Worm (Caenorhabditis elegans) whole organism, L1 larva: ENCODE measurements around the gene F11G11.14.

Experiments
- C04F5.9 ChIP-seq: sonication (generic microtip); optimal IDR thresholded peaks from 2 replicates; lab custom pipeline; 2016; ENCODE audit warnings: missing genetic modification characterization, missing compliant biosample characterization
- C16A3.4 ChIP-seq: fragments of 150-350 bp; optimal IDR thresholded peaks from 2 replicates; lab custom pipeline; 2014; ENCODE audit warnings: missing biosample characterization, missing genetic modification characterization
- alr-1 ChIP-seq: fragments of 200-800 bp; sonication (Bioruptor generic); optimal IDR thresholded peaks from 2 replicates; lab custom pipeline; 2018; ENCODE audit warnings: borderline replicate concordance, mild to moderate bottlenecking, missing genetic modification characterization, missing compliant biosample characterization
- ceh-8 ChIP-seq: fragments of 200-800 bp; sonication (Bioruptor generic); optimal IDR thresholded peaks from 2 replicates; lab custom pipeline; 2018; ENCODE audit warnings: mild to moderate bottlenecking, missing genetic modification characterization, moderate library complexity, missing compliant biosample characterization
- dpl-1 ChIP-seq, 3 experiments: fragments of 150-350 bp in 2 of 3; sonication (generic microtip) in 1 of 3; optimal IDR thresholded peaks; 2 replicates each; lab custom pipeline; 2014 to 2017; ENCODE audit warnings: missing biosample characterization in 3 of 3, missing genetic modification characterization in 3 of 3, missing genetic modification reagents in 3 of 3
- efl-1 ChIP-seq, 4 experiments: fragments of 150-350 bp; optimal IDR thresholded peaks in 3 of 4; peaks in 1 of 4; 1 replicate in 1 of 4; 2 replicates in 3 of 4; lab custom pipeline; 2014; ENCODE audit warnings: missing biosample characterization in 2 of 4, missing genetic modification characterization in 2 of 4, missing genetic modification reagents in 2 of 4
- efl-3 ChIP-seq: fragments of 200-800 bp; sonication (Bioruptor generic); optimal IDR thresholded peaks from 2 replicates; lab custom pipeline; 2018; ENCODE audit warnings: mild to moderate bottlenecking, missing genetic modification characterization, missing compliant biosample characterization
- egl-13 ChIP-seq: sonication (generic microtip); optimal IDR thresholded peaks from 2 replicates; lab custom pipeline; 2016; ENCODE audit warnings: missing genotype, missing genetic modification reagents, missing genetic modification characterization, missing compliant biosample characterization
- elt-2 ChIP-seq: sonication (generic microtip); optimal IDR thresholded peaks from 2 replicates; lab custom pipeline; 2016; ENCODE audit warnings: missing genetic modification characterization, mild to moderate bottlenecking, inconsistent platforms, missing compliant biosample characterization, missing genetic modification reagents
- elt-3 ChIP-seq, 6 experiments: fragments of 150-350 bp in 1 of 6; sonication (generic microtip); optimal IDR thresholded peaks; 2 replicates each; lab custom pipeline; 2017 to 2018; ENCODE audit warnings: missing biosample characterization in 6 of 6, missing genetic modification characterization in 6 of 6, inconsistent platforms in 1 of 6
- ets-5 ChIP-seq: fragments of 200-800 bp; sonication (Bioruptor generic); IDR thresholded peaks from 2 replicates; pipeline ENCODE4 v1.3.6; 2022; ENCODE audit warnings: missing genetic modification characterization, missing compliant biosample characterization
- fkh-10 ChIP-seq: sonication (generic microtip); optimal IDR thresholded peaks from 2 replicates; lab custom pipeline; 2017; ENCODE audit warnings: missing biosample characterization, missing genetic modification reagents, missing genetic modification characterization
- fos-1 ChIP-seq: fragments of 150-350 bp; optimal IDR thresholded peaks from 2 replicates; lab custom pipeline; 2014; ENCODE audit warnings: missing biosample characterization, missing genetic modification characterization
- isw-1 ChIP-seq: fragments of 200-800 bp; sonication (Bioruptor generic); IDR thresholded peaks from 2 replicates; pipeline ENCODE4 v1.3.6; 2022; ENCODE audit warnings: missing genetic modification characterization, missing compliant biosample characterization
- jun-1 ChIP-seq: fragments of 150-350 bp; optimal IDR thresholded peaks from 2 replicates; lab custom pipeline; 2014; ENCODE audit warnings: missing biosample characterization, missing genetic modification reagents, missing genetic modification characterization
- lin-14 ChIP-seq: fragments of 200-800 bp; sonication (Bioruptor generic); optimal IDR thresholded peaks from 2 replicates; lab custom pipeline; 2018; ENCODE audit warnings: mild to moderate bottlenecking, missing genetic modification characterization, moderate library complexity, missing compliant biosample characterization
- lin-35 ChIP-seq, 2 experiments: fragments of 150-350 bp; optimal IDR thresholded peaks; 2 replicates each; lab custom pipeline; 2014; ENCODE audit warnings: missing biosample characterization in 2 of 2, missing genetic modification characterization in 2 of 2, missing genetic modification reagents in 2 of 2
- lsy-2 ChIP-seq, 2 experiments: fragments of 150-350 bp; optimal IDR thresholded peaks; 2 replicates each; lab custom pipeline; 2014; ENCODE audit warnings: missing biosample characterization in 2 of 2, missing genetic modification characterization in 2 of 2
- mdl-1 ChIP-seq, 2 experiments: fragments of 150-350 bp; optimal IDR thresholded peaks; 2 replicates each; lab custom pipeline; 2014 to 2017; ENCODE audit warnings: missing biosample characterization in 2 of 2, missing genetic modification characterization in 2 of 2, inconsistent platforms in 1 of 2
- mep-1 ChIP-seq: fragments of 150-350 bp; optimal IDR thresholded peaks from 2 replicates; lab custom pipeline; 2014; ENCODE audit warnings: missing biosample characterization, missing genetic modification characterization
- nhr-19 ChIP-seq: fragments of 200-800 bp; sonication (Bioruptor generic); conservative IDR thresholded peaks from 2 replicates; pipeline ENCODE4 v1.3.6; 2022; ENCODE audit warnings: missing genetic modification characterization, missing compliant biosample characterization
- nhr-20 ChIP-seq: sonication (generic microtip); optimal IDR thresholded peaks from 2 replicates; lab custom pipeline; 2016; ENCODE audit warnings: mild to moderate bottlenecking, missing genetic modification characterization, missing compliant biosample characterization
- nhr-237 ChIP-seq: fragments of 150-350 bp; optimal IDR thresholded peaks from 2 replicates; lab custom pipeline; 2014; ENCODE audit warnings: missing biosample characterization, missing genetic modification characterization
- nhr-71 ChIP-seq: sonication (generic microtip); optimal IDR thresholded peaks from 2 replicates; lab custom pipeline; 2016; ENCODE audit warnings: mild to moderate bottlenecking, missing genetic modification characterization, moderate library complexity, missing compliant biosample characterization
- nhr-76 ChIP-seq: sonication (generic microtip); optimal IDR thresholded peaks from 2 replicates; lab custom pipeline; 2017; ENCODE audit warnings: missing biosample characterization, missing genetic modification characterization
- nhr-77 ChIP-seq: fragments of 150-350 bp; optimal IDR thresholded peaks from 2 replicates; lab custom pipeline; 2014; ENCODE audit warnings: missing biosample characterization, missing genetic modification characterization
- nhr-85 ChIP-seq: sonication (generic microtip); peaks from one replicate; lab custom pipeline; 2016; ENCODE audit warnings: missing genetic modification characterization, inconsistent platforms, missing compliant biosample characterization
- nhr-90 ChIP-seq: sonication (generic microtip); optimal IDR thresholded peaks from 2 replicates; lab custom pipeline; 2016; ENCODE audit warnings: mild to moderate bottlenecking, missing genetic modification characterization, missing compliant biosample characterization; ENCODE audit not compliant: poor library complexity
- pqm-1 ChIP-seq: sonication (generic microtip); optimal IDR thresholded peaks from 3 replicates; lab custom pipeline; 2017; ENCODE audit warnings: missing biosample characterization, missing genetic modification characterization
- skn-1 ChIP-seq: fragments of 150-350 bp; optimal IDR thresholded peaks from 2 replicates; lab custom pipeline; 2014; ENCODE audit warnings: missing biosample characterization, missing genetic modification characterization
- snu-23 ChIP-seq: sonication (generic microtip); optimal IDR thresholded peaks from 2 replicates; lab custom pipeline; 2016; ENCODE audit warnings: missing genetic modification characterization, missing compliant biosample characterization
- sox-4 ChIP-seq: sonication (generic microtip); optimal IDR thresholded peaks from 2 replicates; lab custom pipeline; 2016; ENCODE audit warnings: missing genetic modification characterization, missing compliant biosample characterization
- sptf-1 ChIP-seq: fragments of 150-350 bp; optimal IDR thresholded peaks from 2 replicates; lab custom pipeline; 2014; ENCODE audit warnings: missing biosample characterization, missing genetic modification characterization
- tbx-2 ChIP-seq: sonication (generic microtip); optimal IDR thresholded peaks from 2 replicates; lab custom pipeline; 2016; ENCODE audit warnings: missing genetic modification characterization, missing compliant biosample characterization
- unc-98 ChIP-seq: fragments of 200-800 bp; sonication (Bioruptor generic); IDR thresholded peaks from 2 replicates; pipeline ENCODE4 v1.3.6; 2022; ENCODE audit warnings: missing genetic modification characterization, missing compliant biosample characterization
- vab-15 ChIP-seq: sonication (generic microtip); optimal IDR thresholded peaks from 2 replicates; lab custom pipeline; 2017; ENCODE audit warnings: missing genotype, mild to moderate bottlenecking, missing genetic modification characterization, missing compliant biosample characterization
- zag-1 ChIP-seq: fragments of 150-350 bp; optimal IDR thresholded peaks from 2 replicates; lab custom pipeline; 2014; ENCODE audit warnings: missing biosample characterization, missing genetic modification characterization

Gene F11G11.14

ce11 chrII:4881727-4882126, 18.2 kb downstream of the F11G11.14 start, which contains the start of gene gst-7:
Gene gst-7, plus strand, starts transcription at chrII:4882062.
- TF ChIP-seq fos-1 (tag; lab: Kevin White, UChicago), result no peak
- TF ChIP-seq ceh-8 (GFP tag; lab: Kevin White, UChicago), result no peak
- peak; percentile 65 for TF ChIP-seq lin-14 (GFP tag; lab: Kevin White, UChicago)
- TF ChIP-seq lsy-2 (tag; optimal IDR thresholded peaks at IDR 0.05; lab: Kevin White, UChicago), result no peak
- TF ChIP-seq nhr-85 (tag; lab: Kevin White, UChicago), result peak; percentile 69
- TF ChIP-seq sox-4 (tag; lab: Kevin White, UChicago), result no peak
- no peak for TF ChIP-seq nhr-237
- TF ChIP-seq nhr-19, result 0 out of 2 replicates have a peak, but pooled peaks have one; percentile 8
- peak; percentile 44 for TF ChIP-seq snu-23 (GFP tag; lab: Kevin White, UChicago)
- TF ChIP-seq nhr-20, result peak; percentile 90
- TF ChIP-seq unc-98 (GFP tag; lab: Robert Waterston, UW), result no peak
- peak in 1 of 2 experiments; percentile 68 for TF ChIP-seq lin-35 (GFP tag; optimal IDR thresholded peaks at IDR 0.05; lab: Kevin White, UChicago)
- TF ChIP-seq elt-3 (tag; optimal IDR thresholded peaks at IDR 0.05; lab: Kevin White, UChicago), result peak in 2 of 6 experiments; percentile 9 to 17
- no peak for TF ChIP-seq pqm-1
- peak in 1 of 2 experiments; percentile 29 for TF ChIP-seq mdl-1 (tag; optimal IDR thresholded peaks at IDR 0.05; lab: Kevin White, UChicago)
- TF ChIP-seq vab-15 (tag; lab: Kevin White, UChicago), result no peak
- TF ChIP-seq efl-1 (optimal IDR thresholded peaks at IDR 0.05; lab: Kevin White, UChicago), result peak; percentile 3
- TF ChIP-seq efl-1 (GFP tag; optimal IDR thresholded peaks at IDR 0.05 in 1 of 2; lab: Kevin White, UChicago), result peak in 1 of 2 experiments; percentile 77
- TF ChIP-seq sptf-1 (tag; lab: Kevin White, UChicago), result no peak
- no peak for TF ChIP-seq egl-13 (tag; lab: Kevin White, UChicago)
- peak; percentile 48 for TF ChIP-seq nhr-71 (tag; lab: Kevin White, UChicago)
- peak; percentile 87 for TF ChIP-seq elt-2 (tag; lab: Kevin White, UChicago)
- peak in 1 of 3 experiments; percentile 15 for TF ChIP-seq dpl-1 (GFP tag; optimal IDR thresholded peaks at IDR 0.05; lab: Kevin White, UChicago)
- TF ChIP-seq alr-1 (tag; lab: Kevin White, UChicago), result no peak
- no peak for TF ChIP-seq jun-1 (tag; lab: Kevin White, UChicago)
- TF ChIP-seq skn-1 (tag; lab: Kevin White, UChicago), result peak; percentile 98
- no peak for TF ChIP-seq nhr-77 (tag; lab: Kevin White, UChicago)
- TF ChIP-seq C16A3.4, result no peak
- peak; percentile 19 for TF ChIP-seq nhr-90 (tag; lab: Kevin White, UChicago)
- no peak for TF ChIP-seq zag-1 (tag; lab: Kevin White, UChicago)
- no peak for TF ChIP-seq isw-1 (GFP tag; lab: Robert Waterston, UW)
- no peak for TF ChIP-seq fkh-10
- TF ChIP-seq tbx-2, result peak; percentile 40
- TF ChIP-seq mep-1 (tag; lab: Kevin White, UChicago), result no peak

ce11 chrII:4882498-4882897, 19.0 kb downstream of the F11G11.14 start:
- TF ChIP-seq ets-5 (GFP tag; lab: Robert Waterston, UW) (no peak), pqm-1 (no peak), nhr-76 (tag; lab: Kevin White, UChicago) (no peak), efl-3 (no peak), nhr-20 (peak; percentile 39)
- TF ChIP-seq, all 84 proteins: peak for 1

ce11 chrII:4883412-4883811, 19.9 kb downstream of the F11G11.14 start, which contains the start of gene gst-8:
Gene gst-8, plus strand, starts transcription at chrII:4883712.
- TF ChIP-seq elt-3 (tag; optimal IDR thresholded peaks at IDR 0.05; lab: Kevin White, UChicago) (no peak), elt-2 (tag; lab: Kevin White, UChicago) (peak; percentile 10)

DNA sequence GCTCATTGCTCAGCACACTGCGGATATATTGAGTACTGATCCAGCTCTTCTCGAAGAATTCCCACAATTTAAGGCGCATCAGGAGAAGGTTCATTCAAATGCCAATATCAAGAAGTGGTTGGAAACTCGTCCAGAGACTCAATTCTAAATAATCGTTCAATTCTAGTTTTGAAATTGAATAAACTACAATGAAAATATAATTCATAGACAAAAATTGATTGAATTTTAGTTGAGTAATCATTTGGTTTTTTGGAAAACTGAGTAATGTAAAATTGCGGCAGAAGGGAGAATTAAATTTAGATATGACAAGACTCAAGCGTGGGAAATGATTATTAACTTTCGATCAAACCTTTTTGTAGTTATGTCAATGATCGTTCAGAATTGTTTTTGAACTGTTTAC, 20.9 kb downstream of the F11G11.14 start:
- TF ChIP-seq efl-1 (optimal IDR thresholded peaks at IDR 0.05; lab: Kevin White, UChicago), result no peak
- TF ChIP-seq efl-1 (GFP tag; optimal IDR thresholded peaks at IDR 0.05 in 1 of 2; lab: Kevin White, UChicago), result peak in 1 of 2 experiments; percentile 52
- TF ChIP-seq C04F5.9 (tag; lab: Kevin White, UChicago), result no peak
